Fruit fly (Drosophila melanogaster) whole organism, prepupa: Measurements from ENCODE around the gene sif.

ENCODE experiments used
- Blimp-1 ChIP-seq: fragments of 200-800 bp; sonication (Bioruptor generic); optimal IDR thresholded peaks from 3 replicates; lab custom pipeline; 2017; ENCODE audit warnings: missing biosample characterization, missing genetic modification characterization, mild to moderate bottlenecking, moderate library complexity, missing genetic modification reagents
- CG10669 ChIP-seq: fragments of 200-800 bp; sonication (Bioruptor generic); optimal IDR thresholded peaks from 3 replicates; lab custom pipeline; 2018; ENCODE audit warnings: missing biosample characterization, mild to moderate bottlenecking, missing genetic modification characterization, moderate library complexity
- CG11294 ChIP-seq: fragments of 200-800 bp; sonication (Bioruptor generic); IDR thresholded peaks from 2 replicates; pipeline ENCODE4 v1.3.6; 2022; ENCODE audit warnings: missing biosample characterization, missing genetic modification characterization
- CG11902 ChIP-seq: fragments of 200-800 bp; sonication (Bioruptor generic); optimal IDR thresholded peaks from 3 replicates; lab custom pipeline; 2016; ENCODE audit warnings: missing biosample characterization, missing genetic modification characterization
- CG15336 ChIP-seq: fragments of 200-800 bp; sonication (Bioruptor generic); IDR thresholded peaks from 2 replicates; pipeline ENCODE4 v1.3.6; 2022; ENCODE audit warnings: missing biosample characterization, missing genetic modification characterization
- CG1621 ChIP-seq: fragments of 200-800 bp; sonication (Bioruptor generic); optimal IDR thresholded peaks from 3 replicates; lab custom pipeline; 2018; ENCODE audit warnings: missing biosample characterization, mild to moderate bottlenecking, missing genetic modification characterization
- CG16779 ChIP-seq: fragments of 200-800 bp; sonication (Bioruptor generic); optimal IDR thresholded peaks from 3 replicates; lab custom pipeline; 2017; ENCODE audit warnings: missing biosample characterization, mild to moderate bottlenecking, missing genetic modification characterization
- CG3032 ChIP-seq: fragments of 200-800 bp; optimal IDR thresholded peaks from 2 replicates; lab custom pipeline; 2019; ENCODE audit warnings: missing biosample characterization, mild to moderate bottlenecking, missing genetic modification characterization, moderate library complexity
- CG31627 ChIP-seq: fragments of 200-800 bp; sonication (Bioruptor generic); optimal IDR thresholded peaks from 3 replicates; lab custom pipeline; 2016; ENCODE audit warnings: missing biosample characterization, missing genetic modification characterization
- CG3919 ChIP-seq: fragments of 200-800 bp; sonication (Bioruptor generic); optimal IDR thresholded peaks from 3 replicates; lab custom pipeline; 2016; ENCODE audit warnings: missing biosample characterization, missing genetic modification characterization
- CG6808 ChIP-seq: fragments of 200-800 bp; sonication (Bioruptor generic); optimal IDR thresholded peaks from 3 replicates; lab custom pipeline; 2017; ENCODE audit warnings: missing biosample characterization, missing genetic modification characterization, mild to moderate bottlenecking, moderate library complexity, missing genetic modification reagents
- CG7368 ChIP-seq: fragments of 200-800 bp; sonication (Bioruptor generic); optimal IDR thresholded peaks from 3 replicates; lab custom pipeline; 2016; ENCODE audit warnings: missing biosample characterization, missing genetic modification characterization
- CG8632 ChIP-seq: fragments of 200-800 bp; sonication (Bioruptor generic); optimal IDR thresholded peaks from 3 replicates; lab custom pipeline; 2016; ENCODE audit warnings: missing biosample characterization, missing genetic modification characterization
- Eip75B ChIP-seq: fragments of 200-800 bp; sonication (Bioruptor generic); optimal IDR thresholded peaks from 3 replicates; lab custom pipeline; 2016; ENCODE audit warnings: missing biosample characterization, missing genetic modification characterization
- Eip78C ChIP-seq: fragments of 200-800 bp; sonication (Bioruptor generic); peaks from one replicate; lab custom pipeline; 2016; ENCODE audit warnings: missing biosample characterization, missing genetic modification characterization
- Hr38 ChIP-seq: sonication (Bioruptor generic); optimal IDR thresholded peaks from 2 replicates; lab custom pipeline; 2016; ENCODE audit warnings: missing biosample characterization, missing genetic modification characterization
- Hr39 ChIP-seq: fragments of 200-800 bp; sonication (Bioruptor generic); optimal IDR thresholded peaks from 2 replicates; lab custom pipeline; 2016; ENCODE audit warnings: missing biosample characterization, missing genetic modification characterization
- Hr4 ChIP-seq: fragments of 200-800 bp; sonication (Bioruptor generic); optimal IDR thresholded peaks from 3 replicates; lab custom pipeline; 2016; ENCODE audit warnings: missing biosample characterization, missing genetic modification characterization
- OdsH ChIP-seq: fragments of 200-800 bp; sonication (Bioruptor generic); optimal IDR thresholded peaks from 3 replicates; lab custom pipeline; 2016; ENCODE audit warnings: missing biosample characterization, missing genetic modification characterization
- Sox102F ChIP-seq: fragments of 200-800 bp; sonication (Bioruptor generic); optimal IDR thresholded peaks from 2 replicates; lab custom pipeline; 2016; ENCODE audit warnings: missing biosample characterization, mild to moderate bottlenecking, missing genetic modification characterization
- Sox15 ChIP-seq: fragments of 200-800 bp; sonication (Bioruptor generic); optimal IDR thresholded peaks from 3 replicates; lab custom pipeline; 2016; ENCODE audit warnings: missing biosample characterization, missing genetic modification characterization
- achi ChIP-seq: fragments of 200-800 bp; sonication (Bioruptor generic); optimal IDR thresholded peaks from 3 replicates; lab custom pipeline; 2016; ENCODE audit warnings: missing biosample characterization, missing genetic modification characterization
- cyc ChIP-seq: fragments of 200-800 bp; sonication (Bioruptor generic); optimal IDR thresholded peaks from 3 replicates; lab custom pipeline; 2016; ENCODE audit warnings: missing biosample characterization, missing genetic modification characterization
- dac ChIP-seq: fragments of 200-800 bp; sonication (Bioruptor generic); optimal IDR thresholded peaks from 2 replicates; lab custom pipeline; 2017; ENCODE audit warnings: missing biosample characterization, mild to moderate bottlenecking, missing genetic modification characterization
- dsx ChIP-seq: fragments of 200-800 bp; optimal IDR thresholded peaks from 3 replicates; lab custom pipeline; 2019; ENCODE audit warnings: missing biosample characterization, mild to moderate bottlenecking, missing genetic modification characterization, moderate library complexity; ENCODE audit not compliant: poor library complexity, severe bottlenecking
- esn ChIP-seq: fragments of 200-800 bp; sonication (Bioruptor generic); optimal IDR thresholded peaks from 2 replicates; lab custom pipeline; 2016; ENCODE audit warnings: missing biosample characterization, mild to moderate bottlenecking, missing genetic modification characterization, moderate library complexity
- fd85E ChIP-seq: fragments of 200-800 bp; sonication (Bioruptor generic); optimal IDR thresholded peaks from 3 replicates; lab custom pipeline; 2016; ENCODE audit warnings: missing biosample characterization, missing genetic modification characterization
- lz ChIP-seq: fragments of 200-800 bp; sonication (Bioruptor generic); optimal IDR thresholded peaks from 3 replicates; lab custom pipeline; 2016; ENCODE audit warnings: missing biosample characterization, missing genetic modification characterization
- pdm3 ChIP-seq: fragments of 200-800 bp; sonication (Bioruptor generic); optimal IDR thresholded peaks from 3 replicates; lab custom pipeline; 2016; ENCODE audit warnings: missing biosample characterization, missing genetic modification characterization
- spab ChIP-seq: fragments of 200-800 bp; sonication (Bioruptor generic); optimal IDR thresholded peaks from 2 replicates; lab custom pipeline; 2017; ENCODE audit warnings: missing biosample characterization, mild to moderate bottlenecking, missing genetic modification characterization, missing genetic modification reagents
- ss ChIP-seq, 2 experiments: fragments of 200-800 bp; sonication (Bioruptor generic); optimal IDR thresholded peaks; 2 replicates in 1 of 2; 3 replicates in 1 of 2; lab custom pipeline; 2017 to 2018; ENCODE audit warnings: mild to moderate bottlenecking in 2 of 2, missing biosample characterization in 2 of 2, missing genetic modification characterization in 2 of 2, moderate library complexity in 1 of 2
- svp ChIP-seq: fragments of 200-800 bp; sonication (Bioruptor generic); peaks from one replicate; lab custom pipeline; 2016; ENCODE audit warnings: missing biosample characterization, missing genetic modification characterization
- topi ChIP-seq: fragments of 200-800 bp; sonication (Bioruptor generic); optimal IDR thresholded peaks from 3 replicates; lab custom pipeline; 2016; ENCODE audit warnings: missing biosample characterization, missing genetic modification characterization
- vri ChIP-seq: fragments of 200-800 bp; sonication (Bioruptor generic); optimal IDR thresholded peaks from 3 replicates; lab custom pipeline; 2016; ENCODE audit warnings: missing biosample characterization, mild to moderate bottlenecking, missing genetic modification characterization

The sif gene

DNA sequence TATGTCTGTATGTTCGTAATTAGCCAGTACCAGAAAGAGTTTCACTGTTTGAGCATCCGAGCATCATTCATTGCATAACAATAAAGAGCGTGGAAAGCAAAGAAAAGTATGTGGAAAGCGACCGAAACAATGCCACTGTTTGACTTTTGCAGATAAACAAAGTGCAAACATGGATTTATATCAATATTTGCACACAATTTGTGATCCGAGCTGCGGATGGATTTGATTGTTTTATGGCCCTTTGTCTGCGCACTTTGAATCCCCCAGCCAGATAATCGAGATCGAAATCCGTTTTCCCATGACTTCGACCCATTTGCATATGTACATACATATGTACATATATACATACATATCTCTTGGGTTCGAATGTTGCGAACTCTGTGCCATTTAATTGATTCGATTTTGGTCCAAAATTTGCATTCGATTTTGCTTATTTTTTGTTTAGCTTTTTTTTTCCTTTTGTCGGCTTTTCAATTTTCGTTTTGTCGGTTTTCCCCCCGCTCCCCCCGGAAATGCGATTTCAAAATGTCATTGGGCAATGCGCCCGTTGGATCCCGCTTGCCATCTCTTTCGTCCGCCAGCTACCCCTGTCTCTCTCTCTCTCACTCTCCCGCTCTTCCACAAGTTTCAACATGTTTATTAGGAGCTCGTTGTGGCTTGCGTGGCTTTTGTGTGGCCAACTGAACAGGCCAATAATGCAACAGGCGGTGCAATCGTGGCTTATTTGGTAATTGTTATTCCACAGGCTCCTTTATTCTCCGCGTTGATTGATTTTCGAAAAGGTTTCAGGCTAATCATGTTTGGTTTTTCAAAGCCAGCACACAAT, 127.7 kb downstream of the sif start (continued):
- no peak for TF ChIP-seq Hr38 (GFP tag; lab: Kevin White, UChicago)
- no peak for TF ChIP-seq CG7368 (GFP tag; lab: Kevin White, UChicago)
- no peak for TF ChIP-seq OdsH (GFP tag; lab: Kevin White, UChicago)
- TF ChIP-seq Blimp-1 (GFP tag; lab: Kevin White, UChicago) = no peak
- TF ChIP-seq, all 60 proteins: peak for 4

- no peak for TF ChIP-seq CG11294 (GFP tag; lab: Robert Waterston, UW)
- peak; percentile 51 for TF ChIP-seq Blimp-1 (GFP tag; lab: Kevin White, UChicago)
Measured at dm6 chr3L:5786604-5787003, 128.9 kb downstream of the sif start, which contains the start of gene Cralbp. Gene Cralbp, minus strand, starts transcription at chr3L:5786718.

- TF ChIP-seq CG7368 (GFP tag; lab: Kevin White, UChicago) = no peak
- TF ChIP-seq CG16779 (tag; lab: Kevin White, UChicago) = no peak
- no peak for TF ChIP-seq topi (GFP tag; lab: Kevin White, UChicago)
- TF ChIP-seq Sox102F (GFP tag; lab: Kevin White, UChicago) = no peak
- TF ChIP-seq Hr4 (GFP tag; lab: Kevin White, UChicago) = no peak
- no peak for TF ChIP-seq CG1621 (tag; lab: Kevin White, UChicago)
- TF ChIP-seq CG10669 (GFP tag; lab: Kevin White, UChicago) = no peak
- TF ChIP-seq, all 60 proteins: peak for 0
Measured at dm6 chr3L:5787476-5787875, 129.8 kb downstream of the sif start.

- TF ChIP-seq CG11902 (GFP tag; lab: Kevin White, UChicago) (no peak), cyc (GFP tag; lab: Kevin White, UChicago) (no peak), vri (GFP tag; lab: Kevin White, UChicago) (no peak), Eip75B (GFP tag; lab: Kevin White, UChicago) (no peak), dac (GFP tag; lab: Kevin White, UChicago) (no peak), dsx (no peak), achi (GFP tag; lab: Kevin White, UChicago) (no peak), CG3032 (no peak), svp (GFP tag; lab: Kevin White, UChicago) (no peak), CG11294 (GFP tag; lab: Robert Waterston, UW) (no peak), esn (GFP tag; lab: Kevin White, UChicago) (no peak), fd85E (GFP tag; lab: Kevin White, UChicago) (no peak), ss (GFP tag; optimal IDR thresholded peaks at IDR 0.05; lab: Kevin White, UChicago) (no peak), pdm3 (GFP tag; lab: Kevin White, UChicago) (no peak), OdsH (GFP tag; lab: Kevin White, UChicago) (no peak), Sox15 (GFP tag; lab: Kevin White, UChicago) (no peak), CG6808 (no peak), topi (GFP tag; lab: Kevin White, UChicago) (no peak), spab (GFP tag; lab: Kevin White, UChicago) (no peak)
Measured at dm6 chr3L:5788823-5789222, 131.1 kb downstream of the sif start.

DNA sequence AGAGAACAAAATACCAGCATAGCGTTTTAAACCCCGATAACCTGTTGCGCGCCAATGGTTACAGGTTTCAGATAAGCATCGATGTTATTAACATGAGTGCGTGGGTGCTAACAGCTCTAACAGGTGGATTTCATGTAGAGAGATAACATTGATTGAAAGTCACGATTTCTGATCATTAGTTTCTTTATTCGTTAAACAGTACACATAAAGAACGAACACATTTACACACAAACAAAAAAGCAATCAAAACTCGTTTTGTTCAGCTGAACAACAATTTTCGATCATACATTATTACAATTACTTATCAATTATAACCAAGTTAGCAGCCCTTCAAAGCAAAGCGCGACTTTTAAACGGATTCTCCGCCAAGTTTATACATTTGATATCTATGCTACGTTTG, 131.9 kb downstream of the sif start:
- TF ChIP-seq Eip78C (peak; percentile 86), Eip75B (GFP tag; lab: Kevin White, UChicago) (no peak), fd85E (GFP tag; lab: Kevin White, UChicago) (no peak), Hr39 (peak; percentile 43), CG15336 (GFP tag; lab: Robert Waterston, UW) (peak; percentile 27; the same call in 1 of the 2 replicates), topi (GFP tag; lab: Kevin White, UChicago) (peak; percentile 36), CG3032 (peak; percentile 34), CG31627 (GFP tag; lab: Kevin White, UChicago) (peak; percentile 17), CG3919 (GFP tag; lab: Kevin White, UChicago) (no peak), esn (GFP tag; lab: Kevin White, UChicago) (peak; percentile 60), lz (peak; percentile 57), CG11294 (GFP tag; lab: Robert Waterston, UW) (no peak), CG8632 (peak; percentile 24), cyc (GFP tag; lab: Kevin White, UChicago) (peak; percentile 37)
